Fruit fly (Drosophila melanogaster) whole organism, adult: ENCODE results near the gene Hsp67Ba.

Experiments used
- CG12768 ChIP-seq: fragments of 200-800 bp; sonication (Bioruptor generic); optimal IDR thresholded peaks from 2 replicates; lab custom pipeline; 2017; ENCODE audit warnings: missing biosample characterization, missing genetic modification characterization, mild to moderate bottlenecking, moderate library complexity, missing genetic modification reagents
- CG14711 ChIP-seq: fragments of 200-800 bp; sonication (Bioruptor generic); optimal IDR thresholded peaks from 2 replicates; lab custom pipeline; 2018; ENCODE audit warnings: missing biosample characterization, mild to moderate bottlenecking, missing genetic modification characterization, moderate library complexity
- CG33017 ChIP-seq: fragments of 200-800 bp; sonication (Bioruptor generic); optimal IDR thresholded peaks from 2 replicates; lab custom pipeline; 2018; ENCODE audit warnings: missing biosample characterization, mild to moderate bottlenecking, missing genetic modification characterization, moderate library complexity
- CG7101 ChIP-seq: fragments of 200-800 bp; sonication (Bioruptor generic); optimal IDR thresholded peaks from 2 replicates; lab custom pipeline; 2018; ENCODE audit warnings: missing biosample characterization, mild to moderate bottlenecking, missing genetic modification characterization, moderate library complexity
- bab1 ChIP-seq: fragments of 200-800 bp; sonication (Bioruptor generic); optimal IDR thresholded peaks from 3 replicates; lab custom pipeline; 2019; ENCODE audit warnings: missing biosample characterization, mild to moderate bottlenecking, missing genetic modification characterization, moderate library complexity
- cic ChIP-seq: fragments of 200-800 bp; sonication (Bioruptor generic); optimal IDR thresholded peaks from 2 replicates; lab custom pipeline; 2017; ENCODE audit warnings: missing biosample characterization, mild to moderate bottlenecking, missing genetic modification characterization, moderate library complexity
- toe ChIP-seq: fragments of 200-800 bp; sonication (Bioruptor generic); optimal IDR thresholded peaks from 2 replicates; lab custom pipeline; 2016; ENCODE audit warnings: missing biosample characterization, missing genetic modification characterization

dm6 chr3L:9396038-9396437, 16.7 kb upstream of the Hsp67Ba start:
- peak; percentile 49 for TF ChIP-seq CG12768
- TF ChIP-seq toe (GFP tag; lab: Kevin White, UChicago) = no peak
- no peak for TF ChIP-seq bab1 (GFP tag; lab: Kevin White, UChicago)
- TF ChIP-seq CG7101 (tag; lab: Kevin White, UChicago) = no peak
- no peak for TF ChIP-seq CG14711 (tag; lab: Kevin White, UChicago)
- no peak for TF ChIP-seq CG33017
- peak; percentile 76 for TF ChIP-seq cic (GFP tag; lab: Kevin White, UChicago)
